Worm (Caenorhabditis elegans) whole organism, young adult: Measurements from ENCODE around the gene C43D7.4.

Source experiments
- B0261.1 ChIP-seq: sonication (generic microtip); optimal IDR thresholded peaks from 2 replicates; lab custom pipeline; 2016; ENCODE audit warnings: mild to moderate bottlenecking, missing genetic modification characterization, moderate library complexity, missing compliant biosample characterization
- C06A6.2 ChIP-seq: fragments of 200-800 bp; sonication (Bioruptor generic); conservative IDR thresholded peaks from 2 replicates; pipeline ENCODE4 v1.3.6; 2022; ENCODE audit warnings: missing genetic modification characterization, missing compliant biosample characterization
- F39B2.1 ChIP-seq: fragments of 200-800 bp; sonication (Bioruptor generic); IDR thresholded peaks from 2 replicates; pipeline ENCODE4 v1.3.6; 2022; ENCODE audit warnings: missing genetic modification reagents, missing genetic modification characterization, missing compliant biosample characterization
- F57A8.1 ChIP-seq: fragments of 200-800 bp; sonication (Bioruptor generic); optimal IDR thresholded peaks from 2 replicates; lab custom pipeline; 2018; ENCODE audit warnings: mild to moderate bottlenecking, missing genetic modification characterization, moderate library complexity, missing compliant biosample characterization
- K11D2.4 ChIP-seq: fragments of 200-800 bp; sonication (Bioruptor generic); IDR thresholded peaks from 2 replicates; pipeline ENCODE4 v1.3.6; 2022; ENCODE audit warnings: missing genetic modification reagents, missing genetic modification characterization, missing compliant biosample characterization
- aptf-3 ChIP-seq: fragments of 200-800 bp; sonication (Bioruptor generic); IDR thresholded peaks from 2 replicates; pipeline ENCODE4 v1.3.6; 2022; ENCODE audit warnings: missing genetic modification characterization, missing compliant biosample characterization
- attf-3 ChIP-seq: fragments of 200-800 bp; sonication (Bioruptor generic); conservative IDR thresholded peaks from 2 replicates; pipeline ENCODE4 v1.3.6; 2022; ENCODE audit warnings: missing genetic modification reagents, missing genetic modification characterization, missing compliant biosample characterization
- ccch-3 ChIP-seq: fragments of 200-800 bp; sonication (Bioruptor generic); optimal IDR thresholded peaks from 2 replicates; lab custom pipeline; 2018; ENCODE audit warnings: mild to moderate bottlenecking, missing genetic modification characterization, missing compliant biosample characterization
- ceh-27 ChIP-seq: fragments of 200-800 bp; sonication (Bioruptor generic); optimal IDR thresholded peaks from 2 replicates; lab custom pipeline; 2018; ENCODE audit warnings: mild to moderate bottlenecking, missing genetic modification characterization, moderate library complexity, missing compliant biosample characterization
- ceh-58 ChIP-seq: fragments of 200-800 bp; sonication (Bioruptor generic); IDR thresholded peaks from 2 replicates; pipeline ENCODE4 v1.3.6; 2022; ENCODE audit warnings: missing genetic modification characterization, missing compliant biosample characterization
- ceh-79 ChIP-seq: sonication (generic microtip); optimal IDR thresholded peaks from 2 replicates; lab custom pipeline; 2017; ENCODE audit warnings: mild to moderate bottlenecking, missing genetic modification characterization, missing compliant biosample characterization
- chd-7 ChIP-seq: sonication (generic microtip); optimal IDR thresholded peaks from 2 replicates; lab custom pipeline; 2016; ENCODE audit warnings: mild to moderate bottlenecking, missing genetic modification characterization, moderate library complexity, missing compliant biosample characterization
- efl-1 ChIP-seq: fragments of 150-350 bp; optimal IDR thresholded peaks from 2 replicates; lab custom pipeline; 2014; ENCODE audit warnings: missing biosample characterization, missing genetic modification reagents, missing genetic modification characterization
- hrde-1 ChIP-seq: sonication (generic microtip); optimal IDR thresholded peaks from 2 replicates; lab custom pipeline; 2016; ENCODE audit warnings: missing genetic modification characterization, mild to moderate bottlenecking, missing compliant biosample characterization, moderate library complexity, missing genotype, missing genetic modification reagents, borderline replicate concordance
- lin-26 ChIP-seq: fragments of 200-800 bp; sonication (Bioruptor generic); IDR thresholded peaks from 2 replicates; pipeline ENCODE4 v1.3.6; 2022; ENCODE audit warnings: missing genetic modification reagents, missing genetic modification characterization, missing compliant biosample characterization
- lin-35 ChIP-seq, 3 experiments: fragments of 150-350 bp in 2 of 3; sonication (generic microtip) in 1 of 3; optimal IDR thresholded peaks; 2 replicates each; lab custom pipeline; 2014 to 2018; ENCODE audit warnings: missing biosample characterization in 3 of 3, missing genetic modification characterization in 3 of 3, missing genetic modification reagents in 3 of 3
- lin-54 ChIP-seq: fragments of 200-800 bp; sonication (Bioruptor generic); optimal IDR thresholded peaks from 2 replicates; lab custom pipeline; 2018; ENCODE audit warnings: mild to moderate bottlenecking, missing genetic modification characterization, missing compliant biosample characterization
- lsy-27 ChIP-seq: sonication (generic microtip); optimal IDR thresholded peaks from 2 replicates; lab custom pipeline; 2017; ENCODE audit warnings: missing genetic modification characterization, mild to moderate bottlenecking, missing compliant biosample characterization, antibody characterized with exemption, missing genotype, borderline replicate concordance; ENCODE audit not compliant: insufficient read depth
- madf-10 ChIP-seq: sonication (generic microtip); optimal IDR thresholded peaks from 2 replicates; lab custom pipeline; 2016; ENCODE audit warnings: mild to moderate bottlenecking, missing genetic modification characterization, missing compliant biosample characterization
- madf-3 ChIP-seq: fragments of 200-800 bp; sonication (Bioruptor generic); IDR thresholded peaks from 2 replicates; pipeline ENCODE4 v1.3.6; 2022; ENCODE audit warnings: missing genetic modification reagents, missing genetic modification characterization, missing compliant biosample characterization
- madf-8 ChIP-seq: fragments of 200-800 bp; sonication (Bioruptor generic); conservative IDR thresholded peaks from 2 replicates; pipeline ENCODE4 v1.3.6; 2022; ENCODE audit warnings: missing genetic modification reagents, missing genetic modification characterization, missing compliant biosample characterization
- mel-28 ChIP-seq: sonication (generic microtip); optimal IDR thresholded peaks from 2 replicates; lab custom pipeline; 2016; ENCODE audit warnings: borderline replicate concordance, mild to moderate bottlenecking, missing genetic modification characterization, missing compliant biosample characterization
- mxl-1 ChIP-seq: sonication (generic microtip); optimal IDR thresholded peaks from 2 replicates; lab custom pipeline; 2016; ENCODE audit warnings: missing genetic modification characterization, missing compliant biosample characterization
- nfya-1 ChIP-seq: sonication (generic microtip); optimal IDR thresholded peaks from 2 replicates; lab custom pipeline; 2017; ENCODE audit warnings: antibody characterized with exemption, missing compliant biosample characterization, missing genetic modification characterization, borderline replicate concordance; ENCODE audit not compliant: insufficient read depth
- nhr-80 ChIP-seq: sonication (generic microtip); optimal IDR thresholded peaks from 2 replicates; lab custom pipeline; 2016; ENCODE audit warnings: missing genetic modification characterization, missing compliant biosample characterization
- pha-4 ChIP-seq: fragments of 150-350 bp; sonication (generic microtip); optimal IDR thresholded peaks from 2 replicates; lab custom pipeline; 2014; ENCODE audit warnings: missing biosample characterization, missing genetic modification reagents, missing genetic modification characterization
- sea-2 ChIP-seq: fragments of 200-800 bp; sonication (Bioruptor generic); IDR thresholded peaks from 2 replicates; pipeline ENCODE4 v1.3.6; 2022; ENCODE audit warnings: missing genetic modification characterization, missing compliant biosample characterization
- snpc-4 ChIP-seq, 5 experiments: fragments of 150-350 bp in 1 of 5; sonication (generic microtip) in 4 of 5; optimal IDR thresholded peaks; 2 replicates each; lab custom pipeline; 2014 to 2018; ENCODE audit warnings: missing genetic modification characterization in 5 of 5, missing biosample characterization in 3 of 5, antibody characterized with exemption in 2 of 5, mild to moderate bottlenecking in 2 of 5, missing compliant biosample characterization in 2 of 5, missing genotype in 2 of 5, moderate library complexity in 2 of 5, missing genetic modification reagents in 1 of 5
- tbp1 ChIP-seq: fragments of 200-800 bp; sonication (Bioruptor generic); optimal IDR thresholded peaks from 2 replicates; lab custom pipeline; 2018; ENCODE audit warnings: mild to moderate bottlenecking, missing genetic modification characterization, missing compliant biosample characterization
- tbx-9 ChIP-seq: sonication (generic microtip); optimal IDR thresholded peaks from 2 replicates; lab custom pipeline; 2016; ENCODE audit warnings: borderline replicate concordance, missing genetic modification characterization, inconsistent platforms, missing compliant biosample characterization
- tlf-1 ChIP-seq: fragments of 200-800 bp; sonication (Bioruptor generic); optimal IDR thresholded peaks from 2 replicates; lab custom pipeline; 2018; ENCODE audit warnings: mild to moderate bottlenecking, missing genetic modification characterization, missing compliant biosample characterization
- ztf-26 ChIP-seq: sonication (generic microtip); optimal IDR thresholded peaks from 2 replicates; lab custom pipeline; 2017; ENCODE audit warnings: missing genetic modification characterization, missing compliant biosample characterization
- ztf-28 ChIP-seq: fragments of 200-800 bp; sonication (Bioruptor generic); IDR thresholded peaks from 2 replicates; pipeline ENCODE4 v1.3.6; 2022; ENCODE audit warnings: missing genetic modification reagents, missing genetic modification characterization, missing compliant biosample characterization
- ztf-3 ChIP-seq: fragments of 200-800 bp; sonication (Bioruptor generic); optimal IDR thresholded peaks from 2 replicates; lab custom pipeline; 2018; ENCODE audit warnings: mild to moderate bottlenecking, missing genetic modification characterization, missing compliant biosample characterization

The C43D7.4 gene

ce11 chrV:19301934-19302333, 20.4 kb downstream of the C43D7.4 start, which contains the start of gene fbxb-62:
Gene fbxb-62 (minus strand): TSS chrV:19302034.
- TF ChIP-seq ceh-58 = no peak
- TF ChIP-seq madf-8 (GFP tag; lab: Robert Waterston, UW) = no peak
- no peak for TF ChIP-seq aptf-3
- TF ChIP-seq pha-4 (tag; lab: Kevin White, UChicago) = no peak
- no peak for TF ChIP-seq lin-26 (GFP tag; lab: Robert Waterston, UW)
- TF ChIP-seq madf-10 (tag; lab: Kevin White, UChicago) = no peak
- TF ChIP-seq ztf-28 (GFP tag; lab: Robert Waterston, UW) = no peak
- TF ChIP-seq hrde-1 (tag; lab: Kevin White, UChicago) = no peak
- no peak for TF ChIP-seq madf-3 (GFP tag; lab: Robert Waterston, UW)
- TF ChIP-seq nfya-1 (tag; lab: Kevin White, UChicago) = no peak
- no peak for TF ChIP-seq mxl-1
- no peak for TF ChIP-seq sea-2 (GFP tag; lab: Robert Waterston, UW)
- TF ChIP-seq ztf-26 = no peak
- no peak for TF ChIP-seq mel-28 (tag; lab: Kevin White, UChicago)
- TF ChIP-seq F39B2.1 (GFP tag; lab: Robert Waterston, UW) = no peak
- no peak for TF ChIP-seq attf-3
- TF ChIP-seq lin-54 (GFP tag; lab: Kevin White, UChicago) = no peak
- no peak for TF ChIP-seq tbp1
- no peak for TF ChIP-seq ccch-3
- TF ChIP-seq lin-35 (GFP tag; optimal IDR thresholded peaks at IDR 0.05; lab: Kevin White, UChicago) = no peak
- TF ChIP-seq, all 124 proteins: peak for 0

- TF ChIP-seq chd-7 (tag; lab: Kevin White, UChicago) (no peak), ceh-79 (tag; lab: Kevin White, UChicago) (no peak), sea-2 (GFP tag; lab: Robert Waterston, UW) (no peak), K11D2.4 (GFP tag; lab: Robert Waterston, UW) (no peak), lsy-27 (tag; lab: Kevin White, UChicago) (no peak), lin-54 (GFP tag; lab: Kevin White, UChicago) (no peak), lin-35 (GFP tag; optimal IDR thresholded peaks at IDR 0.05; lab: Kevin White, UChicago) (no peak), tlf-1 (GFP tag; lab: Kevin White, UChicago) (no peak), B0261.1 (tag; lab: Kevin White, UChicago) (no peak), ztf-3 (GFP tag; lab: Kevin White, UChicago) (no peak), hrde-1 (tag; lab: Kevin White, UChicago) (no peak), C06A6.2 (GFP tag; lab: Robert Waterston, UW) (no peak), tbx-9 (tag; lab: Kevin White, UChicago) (no peak), nhr-80 (no peak), snpc-4 (GFP tag; optimal IDR thresholded peaks at IDR 0.05; lab: Kevin White, UChicago) (no peak), snpc-4 (tag; optimal IDR thresholded peaks at IDR 0.05; lab: Kevin White, UChicago) (no peak), F57A8.1 (GFP tag; lab: Kevin White, UChicago) (no peak)
Measured at ce11 chrV:19299262-19299661, 23.0 kb downstream of the C43D7.4 start, which contains the start of gene F55C9.14. Gene F55C9.14 (plus strand): TSS chrV:19299562.

ce11 chrV:19297510-19297909, 24.8 kb downstream of the C43D7.4 start, which contains the start of gene fbxb-60:
Gene fbxb-60 (plus strand): TSS chrV:19297810.
- no peak for TF ChIP-seq ceh-27 (GFP tag; lab: Kevin White, UChicago)
- TF ChIP-seq efl-1 (GFP tag; lab: Kevin White, UChicago) = no peak
- TF ChIP-seq, all 124 proteins: peak for 0
